3 fruit fly cellular contexts compared by ENCODE assay signal in genomic region chr3R:13765001-13765400, dm6.
TF ChIP-seq lines count a peak whose summit lies in the region.

No protein-coding gene starts in this region.

- TF ChIP-seq CTCF in whole organism, embryonic (GFP tag; optimal IDR thresholded peaks at IDR 0.05; lab: Kevin White, UChicago), result no peak

TF ChIP-seq in whole organism, embryonic, 481 proteins besides CTCF, POLR2A, EP300 and RAD21:
- TF ChIP-seq trem (tag; optimal IDR thresholded peaks at IDR 0.05; lab: Kevin White, UChicago) (no peak), Sox100B (GFP tag; optimal IDR thresholded peaks at IDR 0.05; lab: Kevin White, UChicago) (peak; percentile 9), CG13296 (GFP tag; optimal IDR thresholded peaks at IDR 0.05; lab: Kevin White, UChicago) (peak; percentile 9), ranshi (GFP tag; IDR thresholded peaks at IDR 0.05; lab: Robert Waterston, UW) (0 out of 2 replicates have a peak, but pooled peaks have one; percentile 14), gem (tag; optimal IDR thresholded peaks at IDR 0.05; lab: Kevin White, UChicago) (peak; percentile 56), PHDP (tag; optimal IDR thresholded peaks at IDR 0.05; lab: Kevin White, UChicago) (peak; percentile 14), Nf-YB (GFP tag; optimal IDR thresholded peaks at IDR 0.05; lab: Kevin White, UChicago) (no peak), CG30403 (GFP tag; optimal IDR thresholded peaks at IDR 0.05; lab: Kevin White, UChicago) (peak; percentile 3), Meics (GFP tag; optimal IDR thresholded peaks at IDR 0.05; lab: Kevin White, UChicago) (peak; percentile 1), CG11695 (GFP tag; IDR thresholded peaks at IDR 0.05; lab: Robert Waterston, UW) (peak; percentile 39; the same call in 1 of the 3 replicates), row (GFP tag; IDR thresholded peaks at IDR 0.05; lab: Robert Waterston, UW) (peak; percentile 31; the same call in 2 of the 3 replicates), CG3281 (GFP tag; optimal IDR thresholded peaks at IDR 0.05; lab: Kevin White, UChicago) (peak; percentile 24), D19B (GFP tag; optimal IDR thresholded peaks at IDR 0.05; lab: Kevin White, UChicago) (no peak), Med (GFP tag; lab: Kevin White, UChicago) (peak; percentile 65), lab (GFP tag; optimal IDR thresholded peaks at IDR 0.05; lab: Kevin White, UChicago) (peak; percentile 4), CG3995 (GFP tag; optimal IDR thresholded peaks at IDR 0.05; lab: Kevin White, UChicago) (peak; percentile 27), Xbp1 (GFP tag; optimal IDR thresholded peaks at IDR 0.05; lab: Kevin White, UChicago) (no peak), CG3838 (GFP tag; optimal IDR thresholded peaks at IDR 0.05; lab: Kevin White, UChicago) (no peak), dmrt99B (tag; optimal IDR thresholded peaks at IDR 0.05; lab: Kevin White, UChicago) (peak; percentile 21), CG15269 (tag; optimal IDR thresholded peaks at IDR 0.05; lab: Kevin White, UChicago) (peak; percentile 30)

TF ChIP-seq in whole organism, prepupa, 60 proteins besides CTCF, POLR2A, EP300 and RAD21:
- peak; percentile 82 for TF ChIP-seq Eip78C (GFP tag; lab: Kevin White, UChicago)
- TF ChIP-seq CG34406 (GFP tag; optimal IDR thresholded peaks at IDR 0.05; lab: Kevin White, UChicago), result peak; percentile 17
- peak; percentile 4 for TF ChIP-seq achi (GFP tag; optimal IDR thresholded peaks at IDR 0.05; lab: Kevin White, UChicago)
- TF ChIP-seq CG10631 (GFP tag; optimal IDR thresholded peaks at IDR 0.05; lab: Kevin White, UChicago), result no peak
- TF ChIP-seq CG15336 (GFP tag; IDR thresholded peaks at IDR 0.05; lab: Robert Waterston, UW), result 0 out of 2 replicates have a peak, but pooled peaks have one; percentile 15

TF ChIP-seq in whole organism, pupa, 21 proteins besides CTCF, POLR2A, EP300 and RAD21:
- TF ChIP-seq CG34367 (tag; optimal IDR thresholded peaks at IDR 0.05; lab: Kevin White, UChicago) (no peak), rn (GFP tag; IDR thresholded peaks at IDR 0.05; lab: Robert Waterston, UW) (no peak), CG32121 (GFP tag; IDR thresholded peaks at IDR 0.05; lab: Robert Waterston, UW) (no peak), Pif1A (GFP tag; optimal IDR thresholded peaks at IDR 0.05; lab: Kevin White, UChicago) (no peak), CG8159 (tag; optimal IDR thresholded peaks at IDR 0.05; lab: Kevin White, UChicago) (peak; percentile 37), CG13204 (GFP tag; optimal IDR thresholded peaks at IDR 0.05; lab: Kevin White, UChicago) (no peak)
